Worm (Caenorhabditis elegans) whole organism, young adult: ENCODE measurements around the gene lex-1.
A peak's percentile ranks its signal among the peaks of the same experiment; 100 is the strongest.

Experiments used
- B0019.2 ChIP-seq: fragments of 200-800 bp; sonication (Bioruptor generic); conservative IDR thresholded peaks from 2 replicates; pipeline ENCODE4 v1.3.6; 2022; ENCODE audit warnings: missing genetic modification reagents, missing genetic modification characterization, missing compliant biosample characterization
- F10E7.11 ChIP-seq: sonication (generic microtip); optimal IDR thresholded peaks from 2 replicates; lab custom pipeline; 2017; ENCODE audit warnings: mild to moderate bottlenecking, missing genetic modification characterization, moderate library complexity, missing compliant biosample characterization
- F23B12.7 ChIP-seq: sonication (generic microtip); optimal IDR thresholded peaks from 2 replicates; lab custom pipeline; 2017; ENCODE audit warnings: missing genetic modification characterization, mild to moderate bottlenecking, missing compliant biosample characterization, antibody characterized with exemption, moderate library complexity; ENCODE audit not compliant: insufficient read depth
- K12H6.12 ChIP-seq: fragments of 200-800 bp; sonication (Bioruptor generic); optimal IDR thresholded peaks from 2 replicates; lab custom pipeline; 2018; ENCODE audit warnings: mild to moderate bottlenecking, missing genetic modification characterization, missing compliant biosample characterization
- T07F8.4 ChIP-seq: sonication (generic microtip); optimal IDR thresholded peaks from 2 replicates; lab custom pipeline; 2016; ENCODE audit warnings: mild to moderate bottlenecking, missing genetic modification characterization, moderate library complexity, missing compliant biosample characterization
- Y53F4B.3 ChIP-seq: fragments of 200-800 bp; sonication (Bioruptor generic); IDR thresholded peaks from 2 replicates; pipeline ENCODE4 v1.3.6; 2022; ENCODE audit warnings: missing genetic modification reagents, missing genetic modification characterization, missing compliant biosample characterization
- Y56A3A.18 ChIP-seq: fragments of 200-800 bp; sonication (Bioruptor generic); IDR thresholded peaks from 2 replicates; pipeline ENCODE4 v1.3.6; 2022; ENCODE audit warnings: missing genetic modification reagents, missing genetic modification characterization, missing compliant biosample characterization
- Y95B8A.8 ChIP-seq: fragments of 200-800 bp; sonication (Bioruptor generic); IDR thresholded peaks from 2 replicates; pipeline ENCODE4 v1.3.6; 2022; ENCODE audit warnings: missing genetic modification reagents, missing genetic modification characterization, missing compliant biosample characterization
- ZK185.1 ChIP-seq: sonication (generic microtip); optimal IDR thresholded peaks from 2 replicates; lab custom pipeline; 2016; ENCODE audit warnings: mild to moderate bottlenecking, missing genetic modification characterization, missing compliant biosample characterization; ENCODE audit not compliant: poor library complexity, severe bottlenecking
- akir-1 ChIP-seq: fragments of 200-800 bp; sonication (Bioruptor generic); optimal IDR thresholded peaks from 2 replicates; lab custom pipeline; 2018; ENCODE audit warnings: mild to moderate bottlenecking, missing genetic modification characterization, moderate library complexity, missing compliant biosample characterization
- athp-1 ChIP-seq: sonication (generic microtip); optimal IDR thresholded peaks from 2 replicates; lab custom pipeline; 2017; ENCODE audit warnings: mild to moderate bottlenecking, missing genetic modification characterization, missing compliant biosample characterization
- bed-1 ChIP-seq: fragments of 200-800 bp; sonication (Bioruptor generic); IDR thresholded peaks from 2 replicates; pipeline ENCODE4 v1.3.6; 2022; ENCODE audit warnings: missing genetic modification reagents, missing genetic modification characterization, missing compliant biosample characterization
- ccch-3 ChIP-seq: fragments of 200-800 bp; sonication (Bioruptor generic); optimal IDR thresholded peaks from 2 replicates; lab custom pipeline; 2018; ENCODE audit warnings: mild to moderate bottlenecking, missing genetic modification characterization, missing compliant biosample characterization
- cebp-1 ChIP-seq, 2 experiments: fragments of 200-800 bp in 1 of 2; sonication (Bioruptor generic) in 1 of 2; sonication (generic microtip) in 1 of 2; IDR thresholded peaks in 1 of 2; optimal IDR thresholded peaks in 1 of 2; 2 replicates each; pipeline versions ENCODE4 v1.3.6 to Lab custom; 2017 to 2022; ENCODE audit warnings: missing compliant biosample characterization in 2 of 2, missing genetic modification characterization in 2 of 2, mild to moderate bottlenecking in 1 of 2, missing genetic modification reagents in 1 of 2, moderate library complexity in 1 of 2
- cebp-2 ChIP-seq: fragments of 200-800 bp; sonication (Bioruptor generic); IDR thresholded peaks from 2 replicates; pipeline ENCODE4 v1.3.6; 2022; ENCODE audit warnings: missing genetic modification characterization, missing compliant biosample characterization
- ceh-58 ChIP-seq: fragments of 200-800 bp; sonication (Bioruptor generic); IDR thresholded peaks from 2 replicates; pipeline ENCODE4 v1.3.6; 2022; ENCODE audit warnings: missing genetic modification characterization, missing compliant biosample characterization
- dox-1 ChIP-seq: fragments of 200-800 bp; sonication (Bioruptor generic); IDR thresholded peaks from 2 replicates; pipeline ENCODE4 v1.3.6; 2022; ENCODE audit warnings: missing genetic modification reagents, missing genetic modification characterization, missing compliant biosample characterization
- ekl-4 ChIP-seq: fragments of 200-800 bp; sonication (Bioruptor generic); IDR thresholded peaks from 2 replicates; pipeline ENCODE4 v1.3.6; 2022; ENCODE audit warnings: missing genetic modification reagents, missing genetic modification characterization, missing compliant biosample characterization
- fkh-3 ChIP-seq: sonication (generic microtip); optimal IDR thresholded peaks from 2 replicates; lab custom pipeline; 2016; ENCODE audit warnings: mild to moderate bottlenecking, missing genetic modification characterization, missing compliant biosample characterization
- hlh-26 ChIP-seq: fragments of 200-800 bp; sonication (Bioruptor generic); conservative IDR thresholded peaks from 2 replicates; pipeline ENCODE4 v1.3.6; 2022; ENCODE audit warnings: missing genetic modification reagents, missing genetic modification characterization, missing compliant biosample characterization
- let-607 ChIP-seq, 2 experiments: fragments of 200-800 bp in 1 of 2; sonication (Bioruptor generic) in 1 of 2; sonication (generic microtip) in 1 of 2; optimal IDR thresholded peaks; 2 replicates each; lab custom pipeline; 2016 to 2018; ENCODE audit warnings: mild to moderate bottlenecking in 2 of 2, missing compliant biosample characterization in 2 of 2, missing genetic modification characterization in 2 of 2, moderate library complexity in 2 of 2, missing genotype in 1 of 2
- lin-54 ChIP-seq: fragments of 200-800 bp; sonication (Bioruptor generic); optimal IDR thresholded peaks from 2 replicates; lab custom pipeline; 2018; ENCODE audit warnings: mild to moderate bottlenecking, missing genetic modification characterization, missing compliant biosample characterization
- lsl-1 ChIP-seq: fragments of 200-800 bp; sonication (Bioruptor generic); optimal IDR thresholded peaks from 2 replicates; lab custom pipeline; 2018; ENCODE audit warnings: mild to moderate bottlenecking, missing genetic modification characterization, moderate library complexity, missing compliant biosample characterization
- nhr-120 ChIP-seq: fragments of 200-800 bp; sonication (Bioruptor generic); IDR thresholded peaks from 2 replicates; pipeline ENCODE4 v1.3.6; 2022; ENCODE audit warnings: missing genetic modification characterization, missing compliant biosample characterization
- nhr-27 ChIP-seq: fragments of 200-800 bp; sonication (Bioruptor generic); optimal IDR thresholded peaks from 2 replicates; lab custom pipeline; 2018; ENCODE audit warnings: mild to moderate bottlenecking, missing genetic modification characterization, moderate library complexity, missing compliant biosample characterization
- nhr-80 ChIP-seq: sonication (generic microtip); optimal IDR thresholded peaks from 2 replicates; lab custom pipeline; 2016; ENCODE audit warnings: missing genetic modification characterization, missing compliant biosample characterization
- nhr-90 ChIP-seq: sonication (generic microtip); optimal IDR thresholded peaks from 2 replicates; lab custom pipeline; 2016; ENCODE audit warnings: missing genotype, mild to moderate bottlenecking, missing genetic modification characterization, missing compliant biosample characterization
- pha-4 ChIP-seq: fragments of 150-350 bp; sonication (generic microtip); optimal IDR thresholded peaks from 2 replicates; lab custom pipeline; 2014; ENCODE audit warnings: missing biosample characterization, missing genetic modification reagents, missing genetic modification characterization
- rcor-1 ChIP-seq: fragments of 200-800 bp; sonication (Bioruptor generic); IDR thresholded peaks from 2 replicates; pipeline ENCODE4 v1.3.6; 2022; ENCODE audit warnings: missing genetic modification reagents, missing genetic modification characterization, missing compliant biosample characterization
- rec-8 ChIP-seq, 2 experiments: sonication (generic microtip); optimal IDR thresholded peaks; 2 replicates each; lab custom pipeline; 2016; ENCODE audit warnings: mild to moderate bottlenecking in 2 of 2, missing genetic modification characterization in 2 of 2, missing genetic modification reagents in 2 of 2, missing genotype in 2 of 2, missing biosample characterization in 1 of 2, missing compliant biosample characterization in 1 of 2, moderate library complexity in 1 of 2
- sdz-38 ChIP-seq: sonication (generic microtip); optimal IDR thresholded peaks from 2 replicates; lab custom pipeline; 2016; ENCODE audit warnings: missing genotype, missing genetic modification characterization, missing compliant biosample characterization
- snpc-1.3 ChIP-seq: sonication (generic microtip); optimal IDR thresholded peaks from 2 replicates; lab custom pipeline; 2017; ENCODE audit warnings: missing genetic modification characterization, mild to moderate bottlenecking, missing compliant biosample characterization, antibody characterized with exemption, moderate library complexity, missing genotype, missing genetic modification reagents; ENCODE audit not compliant: insufficient read depth
- somi-1 ChIP-seq: fragments of 200-800 bp; sonication (Bioruptor generic); optimal IDR thresholded peaks from 2 replicates; lab custom pipeline; 2018; ENCODE audit warnings: mild to moderate bottlenecking, missing genetic modification characterization, missing compliant biosample characterization
- unc-130 ChIP-seq: sonication (generic microtip); optimal IDR thresholded peaks from 2 replicates; lab custom pipeline; 2016; ENCODE audit warnings: missing genetic modification reagents, missing genetic modification characterization, missing compliant biosample characterization
- unc-62 ChIP-seq: fragments of 150-350 bp; optimal IDR thresholded peaks from 2 replicates; lab custom pipeline; 2014; ENCODE audit warnings: missing biosample characterization, missing genetic modification reagents, missing genetic modification characterization
- zfh-2 ChIP-seq: fragments of 200-800 bp; sonication (Bioruptor generic); conservative IDR thresholded peaks from 2 replicates; pipeline ENCODE4 v1.3.6; 2022; ENCODE audit warnings: missing genetic modification reagents, missing genetic modification characterization, missing compliant biosample characterization

The lex-1 gene

ce11 chrIV:12128708-12129107 is 49.4 kb downstream of the lex-1 start:
- TF ChIP-seq nhr-80 (tag; lab: Kevin White, UChicago), result peak; percentile 67
- no peak for TF ChIP-seq ceh-58 (GFP tag; lab: Robert Waterston, UW)
- no peak for TF ChIP-seq cebp-1 (GFP tag; IDR thresholded peaks at IDR 0.05; lab: Robert Waterston, UW)
- peak; percentile 6 for TF ChIP-seq cebp-1 (tag; optimal IDR thresholded peaks at IDR 0.05; lab: Kevin White, UChicago)
- TF ChIP-seq unc-62 (GFP tag; lab: Kevin White, UChicago), result no peak
- TF ChIP-seq let-607 (tag; optimal IDR thresholded peaks at IDR 0.05; lab: Kevin White, UChicago), result no peak
- no peak for TF ChIP-seq B0019.2 (GFP tag; lab: Robert Waterston, UW)
- TF ChIP-seq K12H6.12 (tag; lab: Kevin White, UChicago), result no peak
- TF ChIP-seq rcor-1, result no peak
- TF ChIP-seq Y53F4B.3 (GFP tag; lab: Robert Waterston, UW), result no peak
- TF ChIP-seq hlh-26 (GFP tag; lab: Robert Waterston, UW), result no peak
- no peak for TF ChIP-seq F10E7.11 (tag; lab: Kevin White, UChicago)
- TF ChIP-seq T07F8.4 (tag; lab: Kevin White, UChicago), result no peak
- no peak for TF ChIP-seq nhr-90 (tag; lab: Kevin White, UChicago)
- no peak for TF ChIP-seq Y56A3A.18 (GFP tag; lab: Robert Waterston, UW)
- TF ChIP-seq lin-54 (GFP tag; lab: Kevin White, UChicago), result no peak
- no peak for TF ChIP-seq snpc-1.3
- TF ChIP-seq F23B12.7 (tag; lab: Kevin White, UChicago), result no peak
- no peak for TF ChIP-seq bed-1
- no peak for TF ChIP-seq sdz-38
- TF ChIP-seq cebp-2 (GFP tag; lab: Robert Waterston, UW), result 0 out of 2 replicates have a peak, but pooled peaks have one; percentile 10

ce11 chrIV:12129204-12129603 is 49.9 kb downstream of the lex-1 start, which contains the start of gene lin-24:
Gene lin-24 (plus strand): TSS chrIV:12129504.
- TF ChIP-seq nhr-120 (GFP tag; lab: Robert Waterston, UW) (no peak), zfh-2 (GFP tag; lab: Robert Waterston, UW) (no peak), ccch-3 (GFP tag; lab: Kevin White, UChicago) (no peak), akir-1 (no peak), lsl-1 (GFP tag; lab: Kevin White, UChicago) (no peak), athp-1 (tag; lab: Kevin White, UChicago) (no peak), lin-54 (GFP tag; lab: Kevin White, UChicago) (no peak), pha-4 (tag; lab: Kevin White, UChicago) (no peak), dox-1 (GFP tag; lab: Robert Waterston, UW) (no peak), nhr-27 (tag; lab: Kevin White, UChicago) (no peak), rcor-1 (no peak), fkh-3 (tag; lab: Kevin White, UChicago) (no peak), somi-1 (no peak), ZK185.1 (tag; lab: Kevin White, UChicago) (no peak), ekl-4 (no peak), let-607 (tag; optimal IDR thresholded peaks at IDR 0.05; lab: Kevin White, UChicago) (no peak), unc-130 (GFP tag; lab: Kevin White, UChicago) (no peak), rec-8 (tag; optimal IDR thresholded peaks at IDR 0.05; lab: Kevin White, UChicago) (no peak), Y95B8A.8 (GFP tag; lab: Robert Waterston, UW) (no peak), unc-62 (GFP tag; lab: Kevin White, UChicago) (no peak)
